Worm (Caenorhabditis elegans) whole organism, L4 larva: Measurements from ENCODE around the gene ckb-4.

Experiments used
- T20F7.1 ChIP-seq: fragments of 200-800 bp; sonication (Bioruptor generic); optimal IDR thresholded peaks from 2 replicates; lab custom pipeline; 2018; ENCODE audit warnings: mild to moderate bottlenecking, missing genetic modification characterization, missing compliant biosample characterization
- aha-1 ChIP-seq: fragments of 150-350 bp; peaks from one replicate; lab custom pipeline; 2014; ENCODE audit warnings: missing biosample characterization, missing genetic modification characterization
- ceh-82 ChIP-seq: sonication (generic microtip); optimal IDR thresholded peaks from 2 replicates; lab custom pipeline; 2017; ENCODE audit warnings: missing biosample characterization, missing genetic modification characterization
- unc-39 ChIP-seq: sonication (generic microtip); optimal IDR thresholded peaks from 2 replicates; lab custom pipeline; 2017; ENCODE audit warnings: missing biosample characterization, missing genetic modification characterization
- unc-62 ChIP-seq, 3 experiments: fragments of 150-350 bp in 1 of 3; sonication (generic microtip); optimal IDR thresholded peaks in 2 of 3; peaks in 1 of 3; 1 replicate in 1 of 3; 2 replicates in 2 of 3; lab custom pipeline; 2014 to 2017; ENCODE audit warnings: missing biosample characterization in 3 of 3, missing genetic modification characterization in 3 of 3, missing genetic modification reagents in 3 of 3, missing genotype in 1 of 3
- ztf-11 ChIP-seq: fragments of 150-350 bp; optimal IDR thresholded peaks from 2 replicates; lab custom pipeline; 2014; ENCODE audit warnings: missing biosample characterization, missing genetic modification characterization

DNA sequence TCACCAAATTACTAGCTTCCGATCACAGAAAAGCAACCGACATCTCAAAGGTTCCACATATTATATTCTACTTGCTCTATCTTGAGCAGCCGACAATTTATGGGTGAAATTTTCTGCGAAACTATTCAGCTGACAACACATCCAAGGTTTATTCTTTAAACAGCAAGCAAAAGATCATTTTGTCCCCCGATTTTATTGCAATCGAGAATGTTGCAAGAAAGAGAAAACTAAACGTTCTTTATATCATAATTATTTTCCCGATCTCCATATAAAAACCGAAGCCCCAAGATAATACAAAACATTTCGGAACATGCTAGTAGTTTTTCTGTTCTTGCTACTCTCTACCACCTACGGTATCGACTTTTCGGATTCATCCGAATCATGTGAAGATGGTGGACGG lies 13.5 kb downstream of the ckb-4 start, which contains the start of gene clec-207:
- TF ChIP-seq unc-62 (GFP tag; optimal IDR thresholded peaks at IDR 0.05 in 1 of 2; lab: Kevin White, UChicago) (no peak), unc-62 (tag; optimal IDR thresholded peaks at IDR 0.05; lab: Kevin White, UChicago) (no peak), T20F7.1 (GFP tag; lab: Kevin White, UChicago) (no peak), ceh-82 (tag; lab: Kevin White, UChicago) (no peak), ztf-11 (tag; lab: Kevin White, UChicago) (no peak), unc-39 (no peak), aha-1 (tag; lab: Kevin White, UChicago) (no peak)
